Fruit fly (Drosophila melanogaster): Measurements from ENCODE around the gene AIMP2.

AIMP2 gene

dm6 chr3L:15594093-15594653 is 10.7 kb downstream of the AIMP2 start:
- TF ChIP-seq br (GFP tag; optimal IDR thresholded peaks at IDR 0.05) (peak; percentile 27), Rel (GFP tag; optimal IDR thresholded peaks at IDR 0.05) (no peak), Rel (tag; optimal IDR thresholded peaks at IDR 0.05) (peak; percentile 17), Abd-B (GFP tag; optimal IDR thresholded peaks at IDR 0.05) (no peak), brk (GFP tag; optimal IDR thresholded peaks at IDR 0.05) (no peak)

dm6 chr3L:15595175-15595724 is 11.8 kb downstream of the AIMP2 start:
- no peak for TF ChIP-seq Dif (GFP tag; optimal IDR thresholded peaks at IDR 0.05; ENCODE audit: partially characterized antibody)
- no peak for TF ChIP-seq tai (GFP tag; optimal IDR thresholded peaks at IDR 0.05)
- TF ChIP-seq CG9705 (GFP tag; optimal IDR thresholded peaks at IDR 0.05) = no peak
- TF ChIP-seq h (GFP tag; optimal IDR thresholded peaks at IDR 0.05) = no peak
- TF ChIP-seq Hnf4 (GFP tag; optimal IDR thresholded peaks at IDR 0.05) = no peak
- no peak for TF ChIP-seq br (GFP tag; optimal IDR thresholded peaks at IDR 0.05)
- TF ChIP-seq Sp1 (GFP tag; optimal IDR thresholded peaks at IDR 0.05) = no peak
- no peak for TF ChIP-seq psq (GFP tag; optimal IDR thresholded peaks at IDR 0.05)
- TF ChIP-seq pan (optimal IDR thresholded peaks at IDR 0.05) = no peak
- TF ChIP-seq N (GFP tag; optimal IDR thresholded peaks at IDR 0.05) = no peak
- no peak for TF ChIP-seq Mio (GFP tag; optimal IDR thresholded peaks at IDR 0.05)
- TF ChIP-seq Abd-B (GFP tag; optimal IDR thresholded peaks at IDR 0.05) = no peak
- no peak for TF ChIP-seq Hr83 (GFP tag; optimal IDR thresholded peaks at IDR 0.05; ENCODE audit: poor library complexity, severe bottlenecking)
- TF ChIP-seq rgr (GFP tag; optimal IDR thresholded peaks at IDR 0.05) = no peak
- TF ChIP-seq brk (GFP tag; optimal IDR thresholded peaks at IDR 0.05) = no peak
- TF ChIP-seq Vsx2 (GFP tag; optimal IDR thresholded peaks at IDR 0.05; ENCODE audit: partially characterized antibody) = no peak
- TF ChIP-seq ey (GFP tag; optimal IDR thresholded peaks at IDR 0.05) = no peak
- no peak for TF ChIP-seq woc (GFP tag; optimal IDR thresholded peaks at IDR 0.05)
- TF ChIP-seq dl (GFP tag; optimal IDR thresholded peaks at IDR 0.05; ENCODE audit: insufficient read depth in 1 of 2, partially characterized antibody in 2 of 2) = no peak
- TF ChIP-seq sv (GFP tag; optimal IDR thresholded peaks at IDR 0.05) = no peak

dm6 chr3L:15595980-15596379 is 12.5 kb downstream of the AIMP2 start:
- TF ChIP-seq rgr (GFP tag; optimal IDR thresholded peaks at IDR 0.05) (no peak), CG32264 (GFP tag; optimal IDR thresholded peaks at IDR 0.05) (no peak), brk (GFP tag; optimal IDR thresholded peaks at IDR 0.05) (no peak), CG9705 (GFP tag; optimal IDR thresholded peaks at IDR 0.05) (no peak), Hr78 (GFP tag; optimal IDR thresholded peaks at IDR 0.05) (no peak), usp (GFP tag; optimal IDR thresholded peaks at IDR 0.05) (no peak), Rel (GFP tag; optimal IDR thresholded peaks at IDR 0.05) (no peak), Rel (tag; optimal IDR thresholded peaks at IDR 0.05) (no peak), Dif (GFP tag; optimal IDR thresholded peaks at IDR 0.05; ENCODE audit: partially characterized antibody) (no peak)

- TF ChIP-seq GATAd (GFP tag; optimal IDR thresholded peaks at IDR 0.05) (no peak), rgr (GFP tag; optimal IDR thresholded peaks at IDR 0.05) (peak; percentile 17), usp (GFP tag; optimal IDR thresholded peaks at IDR 0.05) (no peak), ey (GFP tag; optimal IDR thresholded peaks at IDR 0.05) (no peak), Jra (GFP tag; optimal IDR thresholded peaks at IDR 0.05) (no peak), pan (optimal IDR thresholded peaks at IDR 0.05) (no peak), brk (GFP tag; optimal IDR thresholded peaks at IDR 0.05) (no peak), Vsx2 (GFP tag; optimal IDR thresholded peaks at IDR 0.05; ENCODE audit: partially characterized antibody) (no peak), Rel (GFP tag; optimal IDR thresholded peaks at IDR 0.05) (no peak), Rel (tag; optimal IDR thresholded peaks at IDR 0.05) (peak; percentile 63), Sp1 (GFP tag; optimal IDR thresholded peaks at IDR 0.05) (peak; percentile 17), h (GFP tag; optimal IDR thresholded peaks at IDR 0.05) (peak; percentile 12)
These were observed 13.8 kb downstream of the AIMP2 start for dm6 chr3L:15597037-15597785.

dm6 chr3L:15597945-15598344 is 14.5 kb downstream of the AIMP2 start:
- no peak for TF ChIP-seq pan (optimal IDR thresholded peaks at IDR 0.05)
- TF ChIP-seq CrebA (GFP tag; optimal IDR thresholded peaks at IDR 0.05; ENCODE audit: borderline replicate concordance) = no peak
- no peak for TF ChIP-seq Myc (optimal IDR thresholded peaks at IDR 0.05)
- no peak for TF ChIP-seq Mio (GFP tag; optimal IDR thresholded peaks at IDR 0.05)
- TF ChIP-seq woc (GFP tag; optimal IDR thresholded peaks at IDR 0.05) = no peak
- no peak for TF ChIP-seq Dfd (GFP tag; optimal IDR thresholded peaks at IDR 0.05)
- TF ChIP-seq N (GFP tag; optimal IDR thresholded peaks at IDR 0.05) = no peak
- TF ChIP-seq Jra (GFP tag; optimal IDR thresholded peaks at IDR 0.05) = no peak
- TF ChIP-seq psq (GFP tag; optimal IDR thresholded peaks at IDR 0.05) = no peak
- no peak for TF ChIP-seq h (GFP tag; optimal IDR thresholded peaks at IDR 0.05)
- no peak for TF ChIP-seq fru (GFP tag; optimal IDR thresholded peaks at IDR 0.05)
- no peak for TF ChIP-seq CG32264 (GFP tag; optimal IDR thresholded peaks at IDR 0.05)
- TF ChIP-seq tai (GFP tag; optimal IDR thresholded peaks at IDR 0.05) = no peak
- no peak for TF ChIP-seq Rel (GFP tag; optimal IDR thresholded peaks at IDR 0.05)
- TF ChIP-seq Rel (tag; optimal IDR thresholded peaks at IDR 0.05) = no peak
